Worm (Caenorhabditis elegans) whole organism, late embryonic: ENCODE data around the gene T05H10.4.

Experiments
- Y22D7AL.16 ChIP-seq: sonication (generic microtip); optimal IDR thresholded peaks from 2 replicates; lab custom pipeline; 2016; ENCODE audit warnings: missing genetic modification characterization, missing compliant biosample characterization
- ama-1 ChIP-seq: fragments of 150-350 bp; optimal IDR thresholded peaks from 2 replicates; lab custom pipeline; 2014
- ceh-18 ChIP-seq: sonication (generic microtip); optimal IDR thresholded peaks from 2 replicates; lab custom pipeline; 2016; ENCODE audit warnings: missing genetic modification characterization, missing compliant biosample characterization
- ceh-48 ChIP-seq: sonication (generic microtip); optimal IDR thresholded peaks from 2 replicates; lab custom pipeline; 2016; ENCODE audit warnings: missing genetic modification characterization, inconsistent platforms, missing compliant biosample characterization
- fkh-10 ChIP-seq: fragments of 150-350 bp; optimal IDR thresholded peaks from 2 replicates; lab custom pipeline; 2014; ENCODE audit warnings: missing biosample characterization, missing genetic modification reagents, missing genetic modification characterization
- hlh-13 ChIP-seq: fragments of 200-800 bp; sonication (Bioruptor generic); optimal IDR thresholded peaks from 2 replicates; lab custom pipeline; 2018; ENCODE audit warnings: mild to moderate bottlenecking, missing genetic modification characterization, missing compliant biosample characterization
- hlh-15 ChIP-seq: sonication (generic microtip); optimal IDR thresholded peaks from 2 replicates; lab custom pipeline; 2016; ENCODE audit warnings: missing genetic modification characterization, missing compliant biosample characterization
- lin-11 ChIP-seq: fragments of 200-800 bp; sonication (Bioruptor generic); optimal IDR thresholded peaks from 2 replicates; lab custom pipeline; 2018; ENCODE audit warnings: mild to moderate bottlenecking, missing genetic modification characterization, missing compliant biosample characterization
- nfya-1 ChIP-seq: sonication (generic microtip); optimal IDR thresholded peaks from 2 replicates; lab custom pipeline; 2017; ENCODE audit warnings: missing genetic modification characterization, mild to moderate bottlenecking, missing compliant biosample characterization, antibody characterized with exemption, moderate library complexity
- nhr-11 ChIP-seq: fragments of 150-350 bp; optimal IDR thresholded peaks from 2 replicates; lab custom pipeline; 2014; ENCODE audit warnings: missing biosample characterization, missing genetic modification characterization
- ref-2 ChIP-seq: sonication (generic microtip); optimal IDR thresholded peaks from 2 replicates; lab custom pipeline; 2016; ENCODE audit warnings: missing genetic modification characterization, missing compliant biosample characterization
- tbx-2 ChIP-seq: sonication (generic microtip); optimal IDR thresholded peaks from 2 replicates; lab custom pipeline; 2016; ENCODE audit warnings: missing genetic modification characterization, missing compliant biosample characterization
- unc-86 ChIP-seq: sonication (generic microtip); optimal IDR thresholded peaks from 2 replicates; lab custom pipeline; 2016; ENCODE audit warnings: missing genetic modification characterization, missing compliant biosample characterization

- TF ChIP-seq tbx-2 (peak; percentile 90), ref-2 (tag; lab: Kevin White, UChicago) (peak; percentile 82), nhr-11 (no peak), hlh-13 (GFP tag; lab: Kevin White, UChicago) (no peak), nfya-1 (peak; percentile 63), ceh-18 (peak; percentile 71), ama-1 (lab: Kevin White, UChicago) (no peak), Y22D7AL.16 (tag; lab: Kevin White, UChicago) (no peak), hlh-15 (tag; lab: Kevin White, UChicago) (no peak), fkh-10 (GFP tag; lab: Kevin White, UChicago) (no peak), lin-11 (tag; lab: Kevin White, UChicago) (no peak), unc-86 (tag; lab: Kevin White, UChicago) (peak; percentile 36), ceh-48 (tag; lab: Kevin White, UChicago) (peak; percentile 20)
Measured at ce11 chrII:8062334-8062791, 9.4 kb downstream of the T05H10.4 start, which contains the start of gene ufd-2.
